Fruit fly (Drosophila melanogaster) whole organism, embryonic: ENCODE measurements around the gene CG5969.

Experiments used
- Bgb ChIP-seq: fragments of 200-800 bp; sonication (Bioruptor generic); IDR thresholded peaks from 2 replicates; pipeline ENCODE4 v1.3.6; 2022; ENCODE audit warnings: missing biosample characterization, missing genetic modification characterization; ENCODE audit not compliant: partially characterized antibody
- CG10267 ChIP-seq: fragments of 200-800 bp; sonication (Bioruptor generic); optimal IDR thresholded peaks from 2 replicates; lab custom pipeline; 2018; ENCODE audit warnings: missing biosample characterization, mild to moderate bottlenecking, missing genetic modification characterization, moderate library complexity
- CG11723 ChIP-seq: fragments of 200-800 bp; sonication (Bioruptor generic); optimal IDR thresholded peaks from 2 replicates; lab custom pipeline; 2017; ENCODE audit warnings: missing biosample characterization, mild to moderate bottlenecking, missing genetic modification characterization
- CG12219 ChIP-seq: fragments of 200-800 bp; sonication (Bioruptor generic); optimal IDR thresholded peaks from 3 replicates; lab custom pipeline; 2018; ENCODE audit warnings: missing biosample characterization, mild to moderate bottlenecking, missing genetic modification characterization
- CG12299 ChIP-seq: fragments of 200-800 bp; sonication (Bioruptor generic); optimal IDR thresholded peaks from 2 replicates; lab custom pipeline; 2018; ENCODE audit warnings: missing biosample characterization, mild to moderate bottlenecking, missing genetic modification characterization
- CG12942 ChIP-seq: fragments of 200-800 bp; sonication (Bioruptor generic); optimal IDR thresholded peaks from 3 replicates; lab custom pipeline; 2016; ENCODE audit warnings: missing biosample characterization, missing genetic modification characterization
- CG15514 ChIP-seq: fragments of 200-800 bp; sonication (Bioruptor generic); optimal IDR thresholded peaks from 3 replicates; lab custom pipeline; 2017; ENCODE audit warnings: missing biosample characterization, missing genetic modification characterization, mild to moderate bottlenecking, moderate library complexity, missing genetic modification reagents
- CG15601 ChIP-seq: fragments of 200-800 bp; sonication (Bioruptor generic); optimal IDR thresholded peaks from 3 replicates; lab custom pipeline; 2019; ENCODE audit warnings: missing biosample characterization, mild to moderate bottlenecking, missing genetic modification characterization, moderate library complexity
- CG17802 ChIP-seq: fragments of 200-800 bp; sonication (Bioruptor generic); optimal IDR thresholded peaks from 2 replicates; lab custom pipeline; 2018; ENCODE audit warnings: missing biosample characterization, mild to moderate bottlenecking, missing genetic modification characterization, moderate library complexity
- CG1832 ChIP-seq: fragments of 200-800 bp; sonication (Bioruptor generic); optimal IDR thresholded peaks from 2 replicates; lab custom pipeline; 2017; ENCODE audit warnings: missing biosample characterization, mild to moderate bottlenecking, missing genetic modification characterization, inconsistent platforms
- CG2712 ChIP-seq: fragments of 200-800 bp; optimal IDR thresholded peaks from 3 replicates; lab custom pipeline; 2019; ENCODE audit warnings: missing biosample characterization, mild to moderate bottlenecking, missing genetic modification characterization, moderate library complexity
- CG31388 ChIP-seq: fragments of 200-800 bp; sonication (Bioruptor generic); optimal IDR thresholded peaks from 2 replicates; lab custom pipeline; 2016; ENCODE audit warnings: missing biosample characterization, missing genetic modification characterization
- CG3163 ChIP-seq: fragments of 200-800 bp; sonication (Bioruptor generic); optimal IDR thresholded peaks from 3 replicates; lab custom pipeline; 2016; ENCODE audit warnings: missing biosample characterization, missing genetic modification characterization
- CG6175 ChIP-seq: fragments of 200-800 bp; sonication (Bioruptor generic); IDR thresholded peaks from 3 replicates; pipeline ENCODE4 v1.3.6; 2022; ENCODE audit warnings: missing biosample characterization, missing genetic modification characterization
- CG8359 ChIP-seq: fragments of 200-800 bp; sonication (Bioruptor generic); optimal IDR thresholded peaks from 2 replicates; lab custom pipeline; 2017; ENCODE audit warnings: missing biosample characterization, mild to moderate bottlenecking, missing genetic modification characterization, borderline replicate concordance
- Camta ChIP-seq: fragments of 200-800 bp; sonication (Bioruptor generic); optimal IDR thresholded peaks from 2 replicates; lab custom pipeline; 2016; ENCODE audit warnings: missing biosample characterization, missing genetic modification characterization
- CkIIα-i1 ChIP-seq: fragments of 200-800 bp; sonication (Bioruptor generic); IDR thresholded peaks from 2 replicates; pipeline ENCODE4 v1.3.6; 2022; ENCODE audit warnings: missing biosample characterization, missing genetic modification characterization
- Dek ChIP-seq: fragments of 200-800 bp; sonication (Bioruptor generic); optimal IDR thresholded peaks from 3 replicates; lab custom pipeline; 2019; ENCODE audit warnings: missing biosample characterization, mild to moderate bottlenecking, missing genetic modification characterization, moderate library complexity
- Dp ChIP-seq: fragments of 200-800 bp; sonication (Bioruptor generic); optimal IDR thresholded peaks from 2 replicates; lab custom pipeline; 2018; ENCODE audit warnings: missing biosample characterization, mild to moderate bottlenecking, missing genetic modification characterization, moderate library complexity
- Fer2 ChIP-seq: fragments of 200-800 bp; sonication (Bioruptor generic); optimal IDR thresholded peaks from 2 replicates; lab custom pipeline; 2018; ENCODE audit warnings: missing biosample characterization, mild to moderate bottlenecking, missing genetic modification characterization, moderate library complexity
- Max ChIP-seq: fragments of 200-800 bp; sonication (Bioruptor generic); optimal IDR thresholded peaks from 2 replicates; lab custom pipeline; 2016; ENCODE audit warnings: missing biosample characterization, mild to moderate bottlenecking, missing genetic modification characterization
- Optix ChIP-seq: fragments of 200-800 bp; sonication (Bioruptor generic); IDR thresholded peaks from 3 replicates; pipeline ENCODE4 v1.3.6; 2022; ENCODE audit warnings: missing biosample characterization, missing genetic modification characterization
- Ravus ChIP-seq: fragments of 200-800 bp; sonication (Bioruptor generic); IDR thresholded peaks from 2 replicates; pipeline ENCODE4 v1.3.6; 2022; ENCODE audit warnings: missing biosample characterization, missing genetic modification characterization
- Scr ChIP-seq: fragments of 200-800 bp; sonication (Bioruptor generic); IDR thresholded peaks from 2 replicates; pipeline ENCODE4 v1.3.6; 2022; ENCODE audit warnings: missing biosample characterization, missing genetic modification characterization; ENCODE audit not compliant: partially characterized antibody
- Side ChIP-seq: fragments of 200-800 bp; sonication (Bioruptor generic); optimal IDR thresholded peaks from 2 replicates; lab custom pipeline; 2016; ENCODE audit warnings: missing biosample characterization, missing genetic modification characterization
- Sox100B ChIP-seq: fragments of 200-800 bp; sonication (Bioruptor generic); optimal IDR thresholded peaks from 3 replicates; lab custom pipeline; 2018; ENCODE audit warnings: missing biosample characterization, mild to moderate bottlenecking, missing genetic modification characterization
- Trl ChIP-seq, 3 experiments: fragments of >200 bp in 2 of 3; fragments of 200-800 bp in 1 of 3; sonication (Bioruptor generic) in 1 of 3; optimal IDR thresholded peaks; 2 replicates in 1 of 3; 3 replicates in 2 of 3; lab custom pipeline; 2016 to 2017; ENCODE audit warnings: missing biosample characterization in 1 of 3, missing genetic modification characterization in 1 of 3
- Xbp1 ChIP-seq: fragments of 200-800 bp; sonication (Bioruptor generic); optimal IDR thresholded peaks from 3 replicates; lab custom pipeline; 2016; ENCODE audit warnings: missing biosample characterization, mild to moderate bottlenecking, missing genetic modification characterization
- ac ChIP-seq: fragments of 200-800 bp; sonication (Bioruptor generic); optimal IDR thresholded peaks from 3 replicates; lab custom pipeline; 2017; ENCODE audit warnings: missing biosample characterization, mild to moderate bottlenecking, missing genetic modification characterization
- bcd ChIP-seq: fragments of 200-800 bp; sonication (Bioruptor generic); optimal IDR thresholded peaks from 2 replicates; lab custom pipeline; 2017; ENCODE audit warnings: missing biosample characterization, mild to moderate bottlenecking, missing genetic modification characterization
- bigmax ChIP-seq: fragments of 200-800 bp; sonication (Bioruptor generic); optimal IDR thresholded peaks from 2 replicates; lab custom pipeline; 2018; ENCODE audit warnings: missing biosample characterization, mild to moderate bottlenecking, missing genetic modification characterization
- cas ChIP-seq: fragments of 200-800 bp; sonication (Bioruptor generic); IDR thresholded peaks from 2 replicates; pipeline ENCODE4 v1.3.6; 2022; ENCODE audit warnings: missing biosample characterization, missing genetic modification characterization
- chn ChIP-seq: fragments of 200-800 bp; sonication (Bioruptor generic); optimal IDR thresholded peaks from 2 replicates; lab custom pipeline; 2016; ENCODE audit warnings: missing biosample characterization, missing genetic modification characterization
- ci ChIP-seq: fragments of 200-800 bp; sonication (Bioruptor generic); IDR thresholded peaks from 3 replicates; pipeline ENCODE4 v1.3.6; 2022; ENCODE audit warnings: missing biosample characterization, missing genetic modification characterization
- croc ChIP-seq: fragments of 200-800 bp; sonication (Bioruptor generic); conservative IDR thresholded peaks from 3 replicates; pipeline ENCODE4 v1.3.6; 2022; ENCODE audit warnings: missing biosample characterization, missing genetic modification characterization
- dm ChIP-seq: fragments of 200-800 bp; sonication (Bioruptor generic); optimal IDR thresholded peaks from 3 replicates; lab custom pipeline; 2016; ENCODE audit warnings: missing biosample characterization, missing genetic modification characterization
- gcm ChIP-seq: fragments of 200-800 bp; sonication (Bioruptor generic); optimal IDR thresholded peaks from 2 replicates; lab custom pipeline; 2019; ENCODE audit warnings: missing biosample characterization, mild to moderate bottlenecking, missing genetic modification characterization, moderate library complexity
- h ChIP-seq: fragments of >200 bp; optimal IDR thresholded peaks from 2 replicates; lab custom pipeline; 2017
- her ChIP-seq: fragments of 200-800 bp; sonication (Bioruptor generic); optimal IDR thresholded peaks from 2 replicates; lab custom pipeline; 2016; ENCODE audit warnings: missing biosample characterization, missing genetic modification characterization
- ind ChIP-seq: fragments of 200-800 bp; sonication (Bioruptor generic); optimal IDR thresholded peaks from 3 replicates; lab custom pipeline; 2016; ENCODE audit warnings: missing biosample characterization, missing genetic modification characterization
- psq ChIP-seq: fragments of 200-800 bp; sonication (Bioruptor generic); optimal IDR thresholded peaks from 2 replicates; lab custom pipeline; 2017; ENCODE audit warnings: missing biosample characterization, missing genetic modification characterization
- sc ChIP-seq, 3 experiments: fragments of >200 bp in 2 of 3; fragments of 200-800 bp in 1 of 3; sonication (Bioruptor generic) in 1 of 3; optimal IDR thresholded peaks; 2 replicates in 2 of 3; 3 replicates in 1 of 3; lab custom pipeline; 2017; ENCODE audit warnings: mild to moderate bottlenecking in 1 of 3, missing biosample characterization in 1 of 3, missing genetic modification characterization in 1 of 3, missing genetic modification reagents in 1 of 3
- sisA ChIP-seq: fragments of 200-800 bp; sonication (Bioruptor generic); IDR thresholded peaks from 2 replicates; pipeline ENCODE4 v1.3.6; 2022; ENCODE audit warnings: missing biosample characterization, missing genetic modification characterization
- sr ChIP-seq: fragments of 200-800 bp; sonication (Bioruptor generic); IDR thresholded peaks from 3 replicates; pipeline ENCODE4 v1.3.6; 2022; ENCODE audit warnings: missing biosample characterization, missing genetic modification characterization
- tio ChIP-seq: fragments of 200-800 bp; sonication (Bioruptor generic); optimal IDR thresholded peaks from 2 replicates; lab custom pipeline; 2017; ENCODE audit warnings: missing biosample characterization, missing genetic modification characterization, inconsistent platforms
- tll ChIP-seq, 2 experiments: fragments of 200-800 bp in 1 of 2; fragments of >200 bp in 1 of 2; sonication (Bioruptor generic) in 1 of 2; optimal IDR thresholded peaks; 2 replicates each; lab custom pipeline; 2017 to 2019; ENCODE audit warnings: missing biosample characterization in 2 of 2, missing genetic modification characterization in 2 of 2, mild to moderate bottlenecking in 1 of 2, moderate library complexity in 1 of 2
- tna ChIP-seq: fragments of 200-800 bp; sonication (Bioruptor generic); IDR thresholded peaks from 2 replicates; pipeline ENCODE4 v1.3.6; 2022; ENCODE audit warnings: missing biosample characterization, missing genetic modification characterization; ENCODE audit not compliant: partially characterized antibody
- vfl ChIP-seq: fragments of 200-800 bp; sonication (Bioruptor generic); optimal IDR thresholded peaks from 2 replicates; lab custom pipeline; 2016; ENCODE audit warnings: missing biosample characterization, missing genetic modification characterization

CG5969 gene

DNA sequence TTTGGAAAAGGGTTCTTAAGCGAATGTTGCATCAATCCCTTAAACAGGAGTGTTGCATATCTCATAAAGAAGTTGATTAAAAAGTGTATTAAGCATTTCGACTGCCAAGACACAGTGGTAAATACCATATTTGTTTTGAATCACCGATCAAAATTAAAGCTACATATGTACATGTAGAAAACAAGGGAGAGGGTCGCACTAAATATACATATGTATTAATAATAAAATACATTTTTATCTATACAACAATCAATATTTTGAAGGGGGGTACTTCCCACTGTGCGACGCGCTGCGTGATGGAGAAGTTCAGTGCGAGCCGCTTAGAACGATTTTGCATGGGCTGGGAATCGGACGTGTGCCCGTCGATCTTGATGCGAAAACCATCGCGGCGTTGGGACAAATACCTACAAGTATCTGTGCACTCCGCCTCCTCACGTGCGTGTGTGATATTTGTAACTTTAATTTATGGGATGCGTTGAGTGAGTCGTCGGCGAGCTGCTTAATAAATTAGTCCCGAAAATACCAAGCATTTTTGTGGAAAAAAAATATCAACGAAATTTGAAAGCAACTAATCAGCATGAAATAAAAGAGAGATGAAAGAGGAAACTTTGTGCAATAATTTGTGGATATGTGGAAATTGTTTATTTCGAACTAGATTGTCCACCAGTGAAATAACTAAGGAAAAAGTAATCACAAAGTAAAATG is 28.6 kb upstream of the CG5969 start (continued):
- peak; percentile 43 for TF ChIP-seq CG17802
- TF ChIP-seq CG15601 (tag; lab: Kevin White, UChicago), result peak; percentile 62
- TF ChIP-seq Xbp1 (GFP tag; lab: Kevin White, UChicago), result peak; percentile 79
- TF ChIP-seq Dek (tag; lab: Kevin White, UChicago), result peak; percentile 66
- TF ChIP-seq Fer2 (tag; lab: Kevin White, UChicago), result peak; percentile 60
- peak; percentile 85 for TF ChIP-seq Sox100B
- TF ChIP-seq CG31388 (GFP tag; lab: Kevin White, UChicago), result peak; percentile 71
- TF ChIP-seq dm (GFP tag; lab: Kevin White, UChicago), result no peak
- no peak for TF ChIP-seq h
- TF ChIP-seq sisA (GFP tag; lab: Robert Waterston, UW), result peak; percentile 89
- TF ChIP-seq Optix, result peak; percentile 88
- TF ChIP-seq Scr (GFP tag; lab: Robert Waterston, UW), result 0 out of 2 replicates have a peak, but pooled peaks have one; percentile 9
- TF ChIP-seq CG12219 (GFP tag; lab: Kevin White, UChicago), result peak; percentile 83
- peak; percentile 89 for TF ChIP-seq ind (GFP tag; lab: Kevin White, UChicago)
- no peak for TF ChIP-seq her (GFP tag; lab: Kevin White, UChicago)
- TF ChIP-seq bcd (GFP tag; lab: Kevin White, UChicago), result peak; percentile 85
- peak; percentile 54 for TF ChIP-seq CG11723 (GFP tag; lab: Kevin White, UChicago)
- no peak for TF ChIP-seq CG1832 (GFP tag; lab: Kevin White, UChicago)
- TF ChIP-seq chn (GFP tag; lab: Kevin White, UChicago), result peak; percentile 26
- no peak for TF ChIP-seq sc (optimal IDR thresholded peaks at IDR 0.05; lab: Kevin White, UChicago)
- peak; percentile 68 for TF ChIP-seq sc (GFP tag; optimal IDR thresholded peaks at IDR 0.05; lab: Kevin White, UChicago)
- TF ChIP-seq Side (GFP tag; lab: Kevin White, UChicago), result no peak
- peak; percentile 95 for TF ChIP-seq ci (GFP tag; lab: Robert Waterston, UW)
- peak; percentile 79 for TF ChIP-seq tio (GFP tag; lab: Kevin White, UChicago)
- peak; percentile 52; the same call in 1 of the 3 replicates for TF ChIP-seq sr (GFP tag; lab: Robert Waterston, UW)
- TF ChIP-seq Bgb (GFP tag; lab: Robert Waterston, UW), result 0 out of 2 replicates have a peak, but pooled peaks have one; percentile 21
- TF ChIP-seq Max (GFP tag; lab: Kevin White, UChicago), result peak; percentile 85
- TF ChIP-seq CG3163 (GFP tag; lab: Kevin White, UChicago), result no peak
- TF ChIP-seq bigmax (GFP tag; lab: Kevin White, UChicago), result no peak
- TF ChIP-seq tll (GFP tag; optimal IDR thresholded peaks at IDR 0.05; lab: Kevin White, UChicago), result no peak
- peak; percentile 80 for TF ChIP-seq Ravus (GFP tag; lab: Robert Waterston, UW)
- peak; percentile 40 for TF ChIP-seq Camta (GFP tag; lab: Kevin White, UChicago)
- TF ChIP-seq CG12299 (tag; lab: Kevin White, UChicago), result peak; percentile 40
- peak; percentile 73 for TF ChIP-seq gcm
- no peak for TF ChIP-seq Dp (GFP tag; lab: Kevin White, UChicago)
- TF ChIP-seq CG2712, result peak; percentile 91
- TF ChIP-seq CG6175 (GFP tag; lab: Robert Waterston, UW), result peak; percentile 77
- TF ChIP-seq Trl (optimal IDR thresholded peaks at IDR 0.05; lab: Kevin White, UChicago), result no peak
- no peak for TF ChIP-seq Trl (GFP tag; optimal IDR thresholded peaks at IDR 0.05; lab: Kevin White, UChicago)
- peak; percentile 79 for TF ChIP-seq CG10267
- TF ChIP-seq CkIIα-i1 (GFP tag; lab: Robert Waterston, UW), result 0 out of 2 replicates have a peak, but pooled peaks have one; percentile 23
- peak; percentile 78 for TF ChIP-seq CG15514 (GFP tag; lab: Kevin White, UChicago)
- peak; percentile 73 for TF ChIP-seq cas (GFP tag; lab: Robert Waterston, UW)
- TF ChIP-seq vfl, result peak; percentile 32
- TF ChIP-seq psq, result peak; percentile 28
- TF ChIP-seq croc (GFP tag; lab: Robert Waterston, UW), result peak; percentile 75
- peak; percentile 58 for TF ChIP-seq CG8359 (GFP tag; lab: Kevin White, UChicago)
- no peak for TF ChIP-seq ac
- 0 out of 2 replicates have a peak, but pooled peaks have one; percentile 27 for TF ChIP-seq tna (GFP tag; lab: Robert Waterston, UW)
- TF ChIP-seq CG12942 (GFP tag; lab: Kevin White, UChicago), result peak; percentile 68
